Fruit fly (Drosophila melanogaster) whole organism, prepupa: ENCODE measurements around the gene ich.
A peak's percentile ranks its signal among the peaks of the same experiment; 100 is the strongest.

ENCODE experiments used
- CG10669 ChIP-seq: fragments of 200-800 bp; sonication (Bioruptor generic); optimal IDR thresholded peaks from 3 replicates; lab custom pipeline; 2018; ENCODE audit warnings: missing biosample characterization, mild to moderate bottlenecking, missing genetic modification characterization, moderate library complexity
- CG11294 ChIP-seq: fragments of 200-800 bp; sonication (Bioruptor generic); IDR thresholded peaks from 2 replicates; pipeline ENCODE4 v1.3.6; 2022; ENCODE audit warnings: missing biosample characterization, missing genetic modification characterization
- CG11762 ChIP-seq: fragments of 200-800 bp; sonication (Bioruptor generic); optimal IDR thresholded peaks from 3 replicates; lab custom pipeline; 2016; ENCODE audit warnings: missing biosample characterization, missing genetic modification characterization; ENCODE audit not compliant: insufficient read depth
- CG15336 ChIP-seq: fragments of 200-800 bp; sonication (Bioruptor generic); IDR thresholded peaks from 2 replicates; pipeline ENCODE4 v1.3.6; 2022; ENCODE audit warnings: missing biosample characterization, missing genetic modification characterization
- CG1621 ChIP-seq: fragments of 200-800 bp; sonication (Bioruptor generic); optimal IDR thresholded peaks from 3 replicates; lab custom pipeline; 2018; ENCODE audit warnings: missing biosample characterization, mild to moderate bottlenecking, missing genetic modification characterization
- CG3032 ChIP-seq: fragments of 200-800 bp; optimal IDR thresholded peaks from 2 replicates; lab custom pipeline; 2019; ENCODE audit warnings: missing biosample characterization, mild to moderate bottlenecking, missing genetic modification characterization, moderate library complexity
- CG31627 ChIP-seq: fragments of 200-800 bp; sonication (Bioruptor generic); optimal IDR thresholded peaks from 3 replicates; lab custom pipeline; 2016; ENCODE audit warnings: missing biosample characterization, missing genetic modification characterization
- CG32006 ChIP-seq: fragments of 200-800 bp; sonication (Bioruptor generic); optimal IDR thresholded peaks from 3 replicates; lab custom pipeline; 2017; ENCODE audit warnings: missing biosample characterization, mild to moderate bottlenecking, missing genetic modification characterization
- CG34406 ChIP-seq: fragments of 200-800 bp; sonication (Bioruptor generic); optimal IDR thresholded peaks from 3 replicates; lab custom pipeline; 2016; ENCODE audit warnings: missing biosample characterization, missing genetic modification characterization
- CG3919 ChIP-seq: fragments of 200-800 bp; sonication (Bioruptor generic); optimal IDR thresholded peaks from 3 replicates; lab custom pipeline; 2016; ENCODE audit warnings: missing biosample characterization, missing genetic modification characterization
- CG4318 ChIP-seq: fragments of 200-800 bp; sonication (Bioruptor generic); optimal IDR thresholded peaks from 3 replicates; lab custom pipeline; 2017; ENCODE audit warnings: missing biosample characterization, mild to moderate bottlenecking, missing genetic modification characterization
- CG6163 ChIP-seq: fragments of 200-800 bp; sonication (Bioruptor generic); IDR thresholded peaks from 3 replicates; pipeline ENCODE4 v1.3.6; 2022; ENCODE audit warnings: missing biosample characterization, missing genetic modification characterization
- CG6792 ChIP-seq: fragments of 200-800 bp; sonication (Bioruptor generic); optimal IDR thresholded peaks from 3 replicates; lab custom pipeline; 2016; ENCODE audit warnings: missing biosample characterization, missing genetic modification characterization
- CG6808 ChIP-seq: fragments of 200-800 bp; sonication (Bioruptor generic); optimal IDR thresholded peaks from 3 replicates; lab custom pipeline; 2017; ENCODE audit warnings: missing biosample characterization, missing genetic modification characterization, mild to moderate bottlenecking, moderate library complexity, missing genetic modification reagents
- CG6854 ChIP-seq: fragments of 200-800 bp; sonication (Bioruptor generic); optimal IDR thresholded peaks from 2 replicates; lab custom pipeline; 2017; ENCODE audit warnings: missing biosample characterization, mild to moderate bottlenecking, missing genetic modification characterization
- CG7368 ChIP-seq: fragments of 200-800 bp; sonication (Bioruptor generic); optimal IDR thresholded peaks from 3 replicates; lab custom pipeline; 2016; ENCODE audit warnings: missing biosample characterization, missing genetic modification characterization
- CG8119 ChIP-seq: fragments of 200-800 bp; sonication (Bioruptor generic); IDR thresholded peaks from 3 replicates; pipeline ENCODE4 v1.3.6; 2022; ENCODE audit warnings: missing biosample characterization, missing genetic modification characterization
- CG8632 ChIP-seq: fragments of 200-800 bp; sonication (Bioruptor generic); optimal IDR thresholded peaks from 3 replicates; lab custom pipeline; 2016; ENCODE audit warnings: missing biosample characterization, missing genetic modification characterization
- CG9139 ChIP-seq: fragments of 200-800 bp; sonication (Bioruptor generic); optimal IDR thresholded peaks from 3 replicates; lab custom pipeline; 2017; ENCODE audit warnings: missing biosample characterization, mild to moderate bottlenecking, missing genetic modification characterization
- Eip75B ChIP-seq: fragments of 200-800 bp; sonication (Bioruptor generic); optimal IDR thresholded peaks from 3 replicates; lab custom pipeline; 2016; ENCODE audit warnings: missing biosample characterization, missing genetic modification characterization
- Eip78C ChIP-seq: fragments of 200-800 bp; sonication (Bioruptor generic); peaks from one replicate; lab custom pipeline; 2016; ENCODE audit warnings: missing biosample characterization, missing genetic modification characterization
- Eip93F ChIP-seq: fragments of 200-800 bp; sonication (Bioruptor generic); optimal IDR thresholded peaks from 2 replicates; lab custom pipeline; 2016; ENCODE audit warnings: missing biosample characterization, mild to moderate bottlenecking, missing genetic modification characterization
- Ets21C ChIP-seq: fragments of 200-800 bp; sonication (Bioruptor generic); optimal IDR thresholded peaks from 3 replicates; lab custom pipeline; 2016; ENCODE audit warnings: missing biosample characterization, missing genetic modification characterization
- Ets96B ChIP-seq: fragments of 200-800 bp; optimal IDR thresholded peaks from 2 replicates; lab custom pipeline; 2019; ENCODE audit warnings: missing biosample characterization, mild to moderate bottlenecking, missing genetic modification characterization, moderate library complexity
- Hr38 ChIP-seq: sonication (Bioruptor generic); optimal IDR thresholded peaks from 2 replicates; lab custom pipeline; 2016; ENCODE audit warnings: missing biosample characterization, missing genetic modification characterization
- Hr39 ChIP-seq: fragments of 200-800 bp; sonication (Bioruptor generic); optimal IDR thresholded peaks from 2 replicates; lab custom pipeline; 2016; ENCODE audit warnings: missing biosample characterization, missing genetic modification characterization
- Hr4 ChIP-seq: fragments of 200-800 bp; sonication (Bioruptor generic); optimal IDR thresholded peaks from 3 replicates; lab custom pipeline; 2016; ENCODE audit warnings: missing biosample characterization, missing genetic modification characterization
- Lpt ChIP-seq: fragments of 200-800 bp; sonication (Bioruptor generic); optimal IDR thresholded peaks from 3 replicates; lab custom pipeline; 2016; ENCODE audit warnings: missing biosample characterization, missing genetic modification characterization
- Smox ChIP-seq: fragments of 200-800 bp; sonication (Bioruptor generic); optimal IDR thresholded peaks from 3 replicates; lab custom pipeline; 2016; ENCODE audit warnings: missing biosample characterization, missing genetic modification characterization
- Sox14 ChIP-seq: fragments of 200-800 bp; sonication (Bioruptor generic); optimal IDR thresholded peaks from 3 replicates; lab custom pipeline; 2016; ENCODE audit warnings: missing biosample characterization, missing genetic modification characterization
- Sox15 ChIP-seq: fragments of 200-800 bp; sonication (Bioruptor generic); optimal IDR thresholded peaks from 3 replicates; lab custom pipeline; 2016; ENCODE audit warnings: missing biosample characterization, missing genetic modification characterization
- achi ChIP-seq: fragments of 200-800 bp; sonication (Bioruptor generic); optimal IDR thresholded peaks from 3 replicates; lab custom pipeline; 2016; ENCODE audit warnings: missing biosample characterization, missing genetic modification characterization
- acj6 ChIP-seq: fragments of 200-800 bp; sonication (Bioruptor generic); optimal IDR thresholded peaks from 3 replicates; lab custom pipeline; 2016; ENCODE audit warnings: missing biosample characterization, missing genetic modification characterization
- cyc ChIP-seq: fragments of 200-800 bp; sonication (Bioruptor generic); optimal IDR thresholded peaks from 3 replicates; lab custom pipeline; 2016; ENCODE audit warnings: missing biosample characterization, missing genetic modification characterization
- dac ChIP-seq: fragments of 200-800 bp; sonication (Bioruptor generic); optimal IDR thresholded peaks from 2 replicates; lab custom pipeline; 2017; ENCODE audit warnings: missing biosample characterization, mild to moderate bottlenecking, missing genetic modification characterization
- dsx ChIP-seq: fragments of 200-800 bp; optimal IDR thresholded peaks from 3 replicates; lab custom pipeline; 2019; ENCODE audit warnings: missing biosample characterization, mild to moderate bottlenecking, missing genetic modification characterization, moderate library complexity; ENCODE audit not compliant: poor library complexity, severe bottlenecking
- eg ChIP-seq: fragments of 200-800 bp; sonication (Bioruptor generic); IDR thresholded peaks from 3 replicates; pipeline ENCODE4 v1.3.6; 2022; ENCODE audit warnings: missing biosample characterization, missing genetic modification characterization
- esn ChIP-seq: fragments of 200-800 bp; sonication (Bioruptor generic); optimal IDR thresholded peaks from 2 replicates; lab custom pipeline; 2016; ENCODE audit warnings: missing biosample characterization, mild to moderate bottlenecking, missing genetic modification characterization, moderate library complexity
- fd59A ChIP-seq: fragments of 200-800 bp; sonication (Bioruptor generic); optimal IDR thresholded peaks from 2 replicates; lab custom pipeline; 2017; ENCODE audit warnings: missing biosample characterization, mild to moderate bottlenecking, missing genetic modification characterization, missing genetic modification reagents
- fd85E ChIP-seq: fragments of 200-800 bp; sonication (Bioruptor generic); optimal IDR thresholded peaks from 3 replicates; lab custom pipeline; 2016; ENCODE audit warnings: missing biosample characterization, missing genetic modification characterization
- fkh ChIP-seq: fragments of 200-800 bp; sonication (Bioruptor generic); optimal IDR thresholded peaks from 3 replicates; lab custom pipeline; 2017; ENCODE audit warnings: missing biosample characterization, mild to moderate bottlenecking, missing genetic modification characterization, moderate library complexity
- lz ChIP-seq: fragments of 200-800 bp; sonication (Bioruptor generic); optimal IDR thresholded peaks from 3 replicates; lab custom pipeline; 2016; ENCODE audit warnings: missing biosample characterization, missing genetic modification characterization
- net ChIP-seq: fragments of 200-800 bp; sonication (Bioruptor generic); optimal IDR thresholded peaks from 3 replicates; lab custom pipeline; 2016; ENCODE audit warnings: missing biosample characterization, missing genetic modification characterization
- pdm3 ChIP-seq: fragments of 200-800 bp; sonication (Bioruptor generic); optimal IDR thresholded peaks from 3 replicates; lab custom pipeline; 2016; ENCODE audit warnings: missing biosample characterization, missing genetic modification characterization
- salr ChIP-seq, 2 experiments: fragments of 200-800 bp; sonication (Bioruptor generic); optimal IDR thresholded peaks; 3 replicates each; lab custom pipeline; 2016 to 2018; ENCODE audit warnings: missing biosample characterization in 2 of 2, missing genetic modification characterization in 2 of 2, mild to moderate bottlenecking in 1 of 2
- spab ChIP-seq: fragments of 200-800 bp; sonication (Bioruptor generic); optimal IDR thresholded peaks from 2 replicates; lab custom pipeline; 2017; ENCODE audit warnings: missing biosample characterization, mild to moderate bottlenecking, missing genetic modification characterization, missing genetic modification reagents
- ss ChIP-seq, 2 experiments: fragments of 200-800 bp; sonication (Bioruptor generic); optimal IDR thresholded peaks; 2 replicates in 1 of 2; 3 replicates in 1 of 2; lab custom pipeline; 2017 to 2018; ENCODE audit warnings: mild to moderate bottlenecking in 2 of 2, missing biosample characterization in 2 of 2, missing genetic modification characterization in 2 of 2, moderate library complexity in 1 of 2
- topi ChIP-seq: fragments of 200-800 bp; sonication (Bioruptor generic); optimal IDR thresholded peaks from 3 replicates; lab custom pipeline; 2016; ENCODE audit warnings: missing biosample characterization, missing genetic modification characterization

The ich gene

DNA sequence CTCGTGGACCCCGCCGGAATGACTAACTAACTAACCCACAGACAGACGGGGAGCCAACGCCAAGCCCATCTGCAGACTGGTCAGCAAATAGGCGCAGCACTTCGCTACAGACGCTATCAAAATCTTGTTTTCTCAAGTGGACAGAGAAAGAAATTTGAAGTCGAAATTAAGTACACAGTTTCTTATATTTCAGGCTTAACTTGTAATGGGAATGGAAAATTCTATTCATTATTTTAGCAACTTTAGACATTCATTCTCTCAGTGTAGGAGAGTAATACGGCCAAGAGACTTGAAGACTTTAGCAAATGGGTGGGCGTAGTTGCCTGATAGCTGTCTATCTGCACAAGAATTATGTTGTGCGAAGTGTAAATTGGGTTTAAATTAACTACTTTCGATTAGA, 4.5 kb downstream of the ich start (continued):
- TF ChIP-seq Sox15 (GFP tag; lab: Kevin White, UChicago) (no peak), Hr39 (GFP tag; lab: Kevin White, UChicago) (peak; percentile 4), spab (peak; percentile 37), Eip93F (no peak), CG32006 (GFP tag; lab: Kevin White, UChicago) (peak; percentile 61), CG1621 (tag; lab: Kevin White, UChicago) (peak; percentile 52), CG4318 (GFP tag; lab: Kevin White, UChicago) (peak; percentile 35), fkh (GFP tag; lab: Kevin White, UChicago) (no peak), CG34406 (GFP tag; lab: Kevin White, UChicago) (no peak), CG8632 (GFP tag; lab: Kevin White, UChicago) (peak; percentile 38), pdm3 (GFP tag; lab: Kevin White, UChicago) (peak; percentile 41), Eip78C (GFP tag; lab: Kevin White, UChicago) (peak; percentile 75), Smox (GFP tag; lab: Kevin White, UChicago) (no peak), lz (GFP tag; lab: Kevin White, UChicago) (no peak), CG31627 (GFP tag; lab: Kevin White, UChicago) (no peak)

DNA sequence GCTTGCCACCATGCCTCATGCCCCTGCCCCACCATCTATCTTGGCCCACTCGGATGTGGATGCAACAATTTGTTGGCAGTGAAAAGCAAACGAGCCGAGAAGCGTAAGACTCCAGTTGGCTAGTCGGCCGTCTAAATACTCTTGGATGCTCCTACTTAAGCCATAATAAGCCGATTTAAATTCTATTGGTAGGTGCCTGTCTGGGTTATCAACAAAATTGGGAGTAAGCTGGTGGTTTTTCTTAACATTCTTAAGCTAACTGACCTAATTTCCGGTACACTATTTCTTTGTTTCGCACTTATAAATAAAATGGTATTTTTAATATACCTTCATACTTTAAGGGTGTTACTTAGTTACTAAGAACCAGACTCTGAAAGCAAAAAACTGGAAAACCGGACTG, 5.1 kb downstream of the ich start:
- TF ChIP-seq Eip93F: no peak
- TF ChIP-seq dac (GFP tag; lab: Kevin White, UChicago): no peak
- TF ChIP-seq acj6 (GFP tag; lab: Kevin White, UChicago): peak; percentile 4
- peak; percentile 31 for TF ChIP-seq Sox14 (GFP tag; lab: Kevin White, UChicago)
- peak; percentile 1 for TF ChIP-seq CG6808 (GFP tag; lab: Kevin White, UChicago)
- no peak for TF ChIP-seq salr (GFP tag; optimal IDR thresholded peaks at IDR 0.05; lab: Kevin White, UChicago)
- no peak for TF ChIP-seq Hr4 (GFP tag; lab: Kevin White, UChicago)
- no peak for TF ChIP-seq CG8119 (GFP tag; lab: Robert Waterston, UW)
- TF ChIP-seq Lpt (GFP tag; lab: Kevin White, UChicago): no peak
- TF ChIP-seq fkh (GFP tag; lab: Kevin White, UChicago): no peak
- TF ChIP-seq Ets21C (GFP tag; lab: Kevin White, UChicago): no peak
- TF ChIP-seq CG6792 (GFP tag; lab: Kevin White, UChicago): no peak
- peak; percentile 0 for TF ChIP-seq CG32006 (GFP tag; lab: Kevin White, UChicago)
- TF ChIP-seq Eip78C (GFP tag; lab: Kevin White, UChicago): peak; percentile 75
- no peak for TF ChIP-seq achi (GFP tag; lab: Kevin White, UChicago)
- TF ChIP-seq topi: peak; percentile 19
- no peak for TF ChIP-seq CG11294 (GFP tag; lab: Robert Waterston, UW)
- peak; percentile 38 for TF ChIP-seq CG3032 (tag; lab: Kevin White, UChicago)
- TF ChIP-seq cyc (GFP tag; lab: Kevin White, UChicago): peak; percentile 38
- no peak for TF ChIP-seq CG34406 (GFP tag; lab: Kevin White, UChicago)
- TF ChIP-seq pdm3 (GFP tag; lab: Kevin White, UChicago): peak; percentile 30
- peak; percentile 14 for TF ChIP-seq Hr39 (GFP tag; lab: Kevin White, UChicago)
- TF ChIP-seq Hr38 (GFP tag; lab: Kevin White, UChicago): no peak
- no peak for TF ChIP-seq spab
- TF ChIP-seq CG10669 (GFP tag; lab: Kevin White, UChicago): peak; percentile 9
- peak; percentile 37 for TF ChIP-seq Ets96B (tag; lab: Kevin White, UChicago)
- no peak for TF ChIP-seq CG6163
- TF ChIP-seq fd85E (GFP tag; lab: Kevin White, UChicago): no peak
- 0 out of 2 replicates have a peak, but pooled peaks have one; percentile 6 for TF ChIP-seq CG15336
- no peak for TF ChIP-seq CG11762 (GFP tag; lab: Kevin White, UChicago)
- TF ChIP-seq Sox15 (GFP tag; lab: Kevin White, UChicago): no peak
- peak; percentile 75 for TF ChIP-seq dsx (GFP tag; lab: Kevin White, UChicago)
- TF ChIP-seq CG4318 (GFP tag; lab: Kevin White, UChicago): no peak
- no peak for TF ChIP-seq fd59A (GFP tag; lab: Kevin White, UChicago)
- TF ChIP-seq CG7368: no peak
- peak; percentile 48 for TF ChIP-seq Eip75B
- no peak for TF ChIP-seq CG9139
- TF ChIP-seq net (GFP tag; lab: Kevin White, UChicago): no peak
- no peak; the same call in 2 of the 3 replicates for TF ChIP-seq eg (GFP tag; lab: Robert Waterston, UW)
- no peak for TF ChIP-seq CG6854 (GFP tag; lab: Kevin White, UChicago)
- TF ChIP-seq CG3919 (GFP tag; lab: Kevin White, UChicago): peak; percentile 3
- peak in 1 of 2 experiments; percentile 47 for TF ChIP-seq ss (GFP tag; optimal IDR thresholded peaks at IDR 0.05; lab: Kevin White, UChicago)
- no peak for TF ChIP-seq CG1621 (tag; lab: Kevin White, UChicago)
- TF ChIP-seq esn: peak; percentile 28
